Fruit fly (Drosophila melanogaster) whole organism, embryonic: ENCODE data around the gene CG43137.
A peak's percentile ranks its signal among the peaks of the same experiment; 100 is the strongest.

Experiments used
- B-H1 ChIP-seq: fragments of 200-800 bp; sonication (Bioruptor generic); IDR thresholded peaks from 3 replicates; pipeline ENCODE4 v1.3.6; 2022; ENCODE audit warnings: missing biosample characterization, missing genetic modification characterization
- Bdp1 ChIP-seq: fragments of 200-800 bp; sonication (Bioruptor generic); optimal IDR thresholded peaks from 3 replicates; lab custom pipeline; 2016; ENCODE audit warnings: missing biosample characterization, missing genetic modification characterization
- CG10209 ChIP-seq: fragments of 200-800 bp; sonication (Bioruptor generic); optimal IDR thresholded peaks from 3 replicates; lab custom pipeline; 2017; ENCODE audit warnings: missing biosample characterization, mild to moderate bottlenecking, missing genetic modification characterization, missing genetic modification reagents
- CG11456 ChIP-seq: fragments of 200-800 bp; sonication (Bioruptor generic); IDR thresholded peaks from 3 replicates; pipeline ENCODE4 v1.3.6; 2022; ENCODE audit warnings: missing biosample characterization, missing genetic modification characterization
- CG12155 ChIP-seq: fragments of 200-800 bp; sonication (Bioruptor generic); optimal IDR thresholded peaks from 3 replicates; lab custom pipeline; 2016; ENCODE audit warnings: missing biosample characterization, missing genetic modification characterization
- CG12744 ChIP-seq: fragments of 200-800 bp; sonication (Bioruptor generic); optimal IDR thresholded peaks from 2 replicates; lab custom pipeline; 2016; ENCODE audit warnings: missing biosample characterization, missing genetic modification characterization
- CG15479 ChIP-seq: fragments of 200-800 bp; sonication (Bioruptor generic); optimal IDR thresholded peaks from 3 replicates; lab custom pipeline; 2019; ENCODE audit warnings: missing biosample characterization, mild to moderate bottlenecking, missing genetic modification characterization, moderate library complexity
- CG17802 ChIP-seq: fragments of 200-800 bp; sonication (Bioruptor generic); optimal IDR thresholded peaks from 2 replicates; lab custom pipeline; 2018; ENCODE audit warnings: missing biosample characterization, mild to moderate bottlenecking, missing genetic modification characterization, moderate library complexity
- CG1832 ChIP-seq: fragments of 200-800 bp; sonication (Bioruptor generic); optimal IDR thresholded peaks from 2 replicates; lab custom pipeline; 2017; ENCODE audit warnings: missing biosample characterization, mild to moderate bottlenecking, missing genetic modification characterization, inconsistent platforms
- CG30020 ChIP-seq: fragments of 200-800 bp; optimal IDR thresholded peaks from 2 replicates; lab custom pipeline; 2019; ENCODE audit warnings: missing biosample characterization, mild to moderate bottlenecking, missing genetic modification characterization, moderate library complexity
- CG3163 ChIP-seq: fragments of 200-800 bp; sonication (Bioruptor generic); optimal IDR thresholded peaks from 3 replicates; lab custom pipeline; 2016; ENCODE audit warnings: missing biosample characterization, missing genetic modification characterization
- CG3838 ChIP-seq: fragments of 200-800 bp; sonication (Bioruptor generic); optimal IDR thresholded peaks from 3 replicates; lab custom pipeline; 2016; ENCODE audit warnings: missing biosample characterization, missing genetic modification characterization
- CG3995 ChIP-seq: fragments of 200-800 bp; sonication (Bioruptor generic); optimal IDR thresholded peaks from 3 replicates; lab custom pipeline; 2016; ENCODE audit warnings: missing biosample characterization, missing genetic modification characterization
- CG4360 ChIP-seq: fragments of 200-800 bp; sonication (Bioruptor generic); IDR thresholded peaks from 2 replicates; pipeline ENCODE4 v1.3.6; 2022; ENCODE audit warnings: missing biosample characterization, missing genetic modification characterization
- CG4617 ChIP-seq: fragments of 200-800 bp; sonication (Bioruptor generic); optimal IDR thresholded peaks from 3 replicates; lab custom pipeline; 2016; ENCODE audit warnings: missing biosample characterization, missing genetic modification characterization, borderline replicate concordance
- CG6175 ChIP-seq: fragments of 200-800 bp; sonication (Bioruptor generic); IDR thresholded peaks from 3 replicates; pipeline ENCODE4 v1.3.6; 2022; ENCODE audit warnings: missing biosample characterization, missing genetic modification characterization
- CG6254 ChIP-seq: fragments of 200-800 bp; sonication (Bioruptor generic); optimal IDR thresholded peaks from 3 replicates; lab custom pipeline; 2017; ENCODE audit warnings: mild to moderate bottlenecking, missing biosample characterization, missing genetic modification reagents, missing genetic modification characterization
- CG7928 ChIP-seq: fragments of 200-800 bp; sonication (Bioruptor generic); optimal IDR thresholded peaks from 2 replicates; lab custom pipeline; 2017; ENCODE audit warnings: missing biosample characterization, mild to moderate bottlenecking, missing genetic modification characterization
- CG8359 ChIP-seq: fragments of 200-800 bp; sonication (Bioruptor generic); optimal IDR thresholded peaks from 2 replicates; lab custom pipeline; 2017; ENCODE audit warnings: missing biosample characterization, mild to moderate bottlenecking, missing genetic modification characterization, borderline replicate concordance
- CG8765 ChIP-seq: fragments of 200-800 bp; sonication (Bioruptor generic); IDR thresholded peaks from 2 replicates; pipeline ENCODE4 v1.3.6; 2022; ENCODE audit warnings: missing biosample characterization, missing genetic modification characterization
- CG8924 ChIP-seq: fragments of 200-800 bp; optimal IDR thresholded peaks from 3 replicates; lab custom pipeline; 2019; ENCODE audit warnings: missing biosample characterization, mild to moderate bottlenecking, missing genetic modification characterization, moderate library complexity
- Camta ChIP-seq: fragments of 200-800 bp; sonication (Bioruptor generic); optimal IDR thresholded peaks from 2 replicates; lab custom pipeline; 2016; ENCODE audit warnings: missing biosample characterization, missing genetic modification characterization
- Dbx ChIP-seq: fragments of 200-800 bp; sonication (Bioruptor generic); IDR thresholded peaks from 3 replicates; pipeline ENCODE4 v1.3.6; 2022; ENCODE audit warnings: missing biosample characterization, missing genetic modification characterization
- Dip3 ChIP-seq: fragments of 200-800 bp; sonication (Bioruptor generic); optimal IDR thresholded peaks from 3 replicates; lab custom pipeline; 2016; ENCODE audit warnings: missing biosample characterization, missing genetic modification characterization
- ERR ChIP-seq: fragments of 200-800 bp; sonication (Bioruptor generic); optimal IDR thresholded peaks from 2 replicates; lab custom pipeline; 2016; ENCODE audit warnings: missing biosample characterization, missing genetic modification characterization
- Fer2 ChIP-seq: fragments of 200-800 bp; sonication (Bioruptor generic); optimal IDR thresholded peaks from 2 replicates; lab custom pipeline; 2018; ENCODE audit warnings: missing biosample characterization, mild to moderate bottlenecking, missing genetic modification characterization, moderate library complexity
- Fer3 ChIP-seq: fragments of 200-800 bp; sonication (Bioruptor generic); optimal IDR thresholded peaks from 2 replicates; lab custom pipeline; 2018; ENCODE audit warnings: missing biosample characterization, mild to moderate bottlenecking, missing genetic modification characterization, moderate library complexity
- Med ChIP-seq: fragments of 200-800 bp; sonication (Bioruptor generic); peaks from one replicate; lab custom pipeline; 2016; ENCODE audit warnings: missing biosample characterization, missing genetic modification characterization, mild to moderate bottlenecking, inconsistent platforms, moderate library complexity
- Optix ChIP-seq: fragments of 200-800 bp; sonication (Bioruptor generic); IDR thresholded peaks from 3 replicates; pipeline ENCODE4 v1.3.6; 2022; ENCODE audit warnings: missing biosample characterization, missing genetic modification characterization
- TFAM ChIP-seq: fragments of 200-800 bp; sonication (Bioruptor generic); optimal IDR thresholded peaks from 2 replicates; lab custom pipeline; 2017; ENCODE audit warnings: missing biosample characterization, missing genetic modification characterization, inconsistent platforms
- YL-1 ChIP-seq: fragments of 200-800 bp; sonication (Bioruptor generic); optimal IDR thresholded peaks from 3 replicates; lab custom pipeline; 2017; ENCODE audit warnings: missing biosample characterization, mild to moderate bottlenecking, missing genetic modification characterization
- abd-A ChIP-seq: fragments of 200-800 bp; sonication (Bioruptor generic); optimal IDR thresholded peaks from 3 replicates; lab custom pipeline; 2019; ENCODE audit warnings: missing biosample characterization, mild to moderate bottlenecking, missing genetic modification characterization, moderate library complexity
- ac ChIP-seq: fragments of 200-800 bp; sonication (Bioruptor generic); optimal IDR thresholded peaks from 3 replicates; lab custom pipeline; 2017; ENCODE audit warnings: missing biosample characterization, mild to moderate bottlenecking, missing genetic modification characterization
- al ChIP-seq: fragments of 200-800 bp; sonication (Bioruptor generic); IDR thresholded peaks from 2 replicates; pipeline ENCODE4 v1.3.6; 2022; ENCODE audit warnings: missing biosample characterization, missing genetic modification characterization
- ato ChIP-seq: fragments of 200-800 bp; sonication (Bioruptor generic); IDR thresholded peaks from 2 replicates; pipeline ENCODE4 v1.3.6; 2022; ENCODE audit warnings: missing biosample characterization, missing genetic modification characterization; ENCODE audit not compliant: partially characterized antibody
- chm ChIP-seq: fragments of 200-800 bp; sonication (Bioruptor generic); IDR thresholded peaks from 2 replicates; pipeline ENCODE4 v1.3.6; 2022; ENCODE audit warnings: missing biosample characterization, missing genetic modification characterization
- corto ChIP-seq: fragments of 200-800 bp; sonication (Bioruptor generic); optimal IDR thresholded peaks from 2 replicates; lab custom pipeline; 2016; ENCODE audit warnings: missing biosample characterization, mild to moderate bottlenecking, missing genetic modification characterization, moderate library complexity
- crp ChIP-seq, 2 experiments: fragments of 200-800 bp; sonication (Bioruptor generic); optimal IDR thresholded peaks; 2 replicates in 1 of 2; 3 replicates in 1 of 2; lab custom pipeline; 2017; ENCODE audit warnings: missing biosample characterization in 2 of 2, missing genetic modification characterization in 2 of 2, mild to moderate bottlenecking in 1 of 2, moderate library complexity in 1 of 2
- da ChIP-seq: fragments of 200-800 bp; sonication (Bioruptor generic); optimal IDR thresholded peaks from 2 replicates; lab custom pipeline; 2016; ENCODE audit warnings: missing biosample characterization, missing genetic modification characterization
- h ChIP-seq: fragments of >200 bp; optimal IDR thresholded peaks from 2 replicates; lab custom pipeline; 2017
- ham ChIP-seq: fragments of 200-800 bp; sonication (Bioruptor generic); IDR thresholded peaks from 2 replicates; pipeline ENCODE4 v1.3.6; 2022; ENCODE audit warnings: missing biosample characterization, missing genetic modification characterization
- hbn ChIP-seq: fragments of 200-800 bp; sonication (Bioruptor generic); IDR thresholded peaks from 2 replicates; pipeline ENCODE4 v1.3.6; 2022; ENCODE audit warnings: missing biosample characterization, missing genetic modification characterization; ENCODE audit not compliant: partially characterized antibody
- ken ChIP-seq: fragments of 200-800 bp; sonication (Bioruptor generic); IDR thresholded peaks from 3 replicates; pipeline ENCODE4 v1.3.6; 2022; ENCODE audit warnings: missing biosample characterization, missing genetic modification characterization
- mam ChIP-seq: fragments of 200-800 bp; sonication (Bioruptor generic); optimal IDR thresholded peaks from 3 replicates; lab custom pipeline; 2016; ENCODE audit warnings: missing biosample characterization, missing genetic modification characterization
- sens-2 ChIP-seq: fragments of 200-800 bp; sonication (Bioruptor generic); IDR thresholded peaks from 2 replicates; pipeline ENCODE4 v1.3.6; 2022; ENCODE audit warnings: missing biosample characterization, missing genetic modification characterization
- sna ChIP-seq: fragments of 200-800 bp; sonication (Bioruptor generic); IDR thresholded peaks from 2 replicates; pipeline ENCODE4 v1.3.6; 2022; ENCODE audit warnings: missing biosample characterization, missing genetic modification characterization; ENCODE audit not compliant: partially characterized antibody
- stwl ChIP-seq: fragments of 200-800 bp; sonication (Bioruptor generic); optimal IDR thresholded peaks from 3 replicates; lab custom pipeline; 2018; ENCODE audit warnings: missing biosample characterization, mild to moderate bottlenecking, missing genetic modification characterization, moderate library complexity
- unpg ChIP-seq: fragments of 200-800 bp; sonication (Bioruptor generic); optimal IDR thresholded peaks from 3 replicates; lab custom pipeline; 2018; ENCODE audit warnings: missing biosample characterization, mild to moderate bottlenecking, missing genetic modification characterization, moderate library complexity
- vnd ChIP-seq: fragments of 200-800 bp; sonication (Bioruptor generic); IDR thresholded peaks from 3 replicates; pipeline ENCODE4 v1.3.6; 2022; ENCODE audit warnings: missing biosample characterization, missing genetic modification characterization; ENCODE audit not compliant: partially characterized antibody

CG43137 gene

dm6 chrX:5895821-5896550 lies 31.0 kb upstream of the CG43137 start (continued):
- TF ChIP-seq Camta (GFP tag; lab: Kevin White, UChicago) (peak; percentile 87), CG11456 (GFP tag; lab: Robert Waterston, UW) (peak; percentile 86), CG17802 (tag; lab: Kevin White, UChicago) (peak; percentile 69), stwl (peak; percentile 18), CG6254 (GFP tag; lab: Kevin White, UChicago) (peak; percentile 92), Dip3 (GFP tag; lab: Kevin White, UChicago) (peak; percentile 70), vnd (GFP tag; lab: Robert Waterston, UW) (no peak), CG15479 (GFP tag; lab: Kevin White, UChicago) (no peak), Bdp1 (GFP tag; lab: Kevin White, UChicago) (peak; percentile 67), Fer2 (tag; lab: Kevin White, UChicago) (peak; percentile 41), ac (GFP tag; lab: Kevin White, UChicago) (peak; percentile 61), CG6175 (GFP tag; lab: Robert Waterston, UW) (peak; percentile 71; the same call in 2 of the 3 replicates), CG1832 (GFP tag; lab: Kevin White, UChicago) (no peak), CG3838 (GFP tag; lab: Kevin White, UChicago) (peak; percentile 44), sens-2 (GFP tag; lab: Robert Waterston, UW) (peak; percentile 90), ken (GFP tag; lab: Robert Waterston, UW) (peak; percentile 95), Med (GFP tag; lab: Kevin White, UChicago) (peak; percentile 99), ERR (GFP tag; lab: Kevin White, UChicago) (peak; percentile 81), unpg (peak; percentile 93), CG12155 (peak; percentile 75), mam (GFP tag; lab: Kevin White, UChicago) (peak; percentile 86), CG4360 (peak; percentile 73), corto (peak; percentile 83), CG3163 (GFP tag; lab: Kevin White, UChicago) (peak; percentile 67), CG12744 (GFP tag; lab: Kevin White, UChicago) (peak; percentile 73), CG8924 (peak; percentile 89), B-H1 (GFP tag; lab: Robert Waterston, UW) (peak; percentile 91), Optix (GFP tag; lab: Robert Waterston, UW) (peak; percentile 95), abd-A (no peak), CG7928 (peak; percentile 57), CG8765 (peak; percentile 69), da (peak; percentile 22), CG4617 (peak; percentile 69), TFAM (GFP tag; lab: Kevin White, UChicago) (peak; percentile 64), Fer3 (tag; lab: Kevin White, UChicago) (peak; percentile 80), al (GFP tag; lab: Robert Waterston, UW) (peak; percentile 71), CG3995 (GFP tag; lab: Kevin White, UChicago) (peak; percentile 23), hbn (GFP tag; lab: Robert Waterston, UW) (no peak), h (lab: Kevin White, UChicago) (no peak), ham (GFP tag; lab: Robert Waterston, UW) (0 out of 2 replicates have a peak, but pooled peaks have one; percentile 37), crp (GFP tag; optimal IDR thresholded peaks at IDR 0.05; lab: Kevin White, UChicago) (peak in 1 of 2 experiments; percentile 44), YL-1 (GFP tag; lab: Kevin White, UChicago) (peak; percentile 12), sna (GFP tag; lab: Robert Waterston, UW) (no peak), CG8359 (GFP tag; lab: Kevin White, UChicago) (peak; percentile 77), Dbx (peak; percentile 60; the same call in 2 of the 3 replicates), CG30020 (tag; lab: Kevin White, UChicago) (peak; percentile 44), CG10209 (GFP tag; lab: Kevin White, UChicago) (peak; percentile 89), ato (no peak), chm (GFP tag; lab: Robert Waterston, UW) (peak; percentile 91)
